Fruit fly (Drosophila melanogaster) whole organism, pupa: ENCODE data around the gene CG11893.

Experiments
- CG12605 ChIP-seq: fragments of 200-800 bp; sonication (Bioruptor generic); IDR thresholded peaks from 2 replicates; pipeline ENCODE4 v1.3.6; 2022; ENCODE audit warnings: missing biosample characterization, missing genetic modification characterization
- CG14655 ChIP-seq: fragments of 200-800 bp; sonication (Bioruptor generic); optimal IDR thresholded peaks from 3 replicates; lab custom pipeline; 2017; ENCODE audit warnings: mild to moderate bottlenecking, missing biosample characterization, missing genetic modification reagents, missing genetic modification characterization
- CG15710 ChIP-seq: fragments of 200-800 bp; sonication (Bioruptor generic); optimal IDR thresholded peaks from 2 replicates; lab custom pipeline; 2018; ENCODE audit warnings: missing biosample characterization, mild to moderate bottlenecking, missing genetic modification characterization, moderate library complexity
- CG32121 ChIP-seq: fragments of 200-800 bp; sonication (Bioruptor generic); IDR thresholded peaks from 2 replicates; pipeline ENCODE4 v1.3.6; 2022; ENCODE audit warnings: missing biosample characterization, missing genetic modification characterization
- CG4496 ChIP-seq: fragments of 200-800 bp; sonication (Bioruptor generic); IDR thresholded peaks from 3 replicates; pipeline ENCODE4 v1.3.6; 2022; ENCODE audit warnings: missing biosample characterization, missing genetic modification characterization
- CG8159 ChIP-seq: fragments of 200-800 bp; sonication (Bioruptor generic); optimal IDR thresholded peaks from 3 replicates; lab custom pipeline; 2018; ENCODE audit warnings: missing biosample characterization, mild to moderate bottlenecking, missing genetic modification characterization, moderate library complexity
- CG8301 ChIP-seq: fragments of 200-800 bp; sonication (Bioruptor generic); optimal IDR thresholded peaks from 2 replicates; lab custom pipeline; 2018; ENCODE audit warnings: missing biosample characterization, mild to moderate bottlenecking, missing genetic modification characterization
- CG9948 ChIP-seq: fragments of 200-800 bp; sonication (Bioruptor generic); optimal IDR thresholded peaks from 2 replicates; lab custom pipeline; 2018; ENCODE audit warnings: missing biosample characterization, mild to moderate bottlenecking, missing genetic modification characterization, moderate library complexity
- D1 ChIP-seq: fragments of 200-800 bp; sonication (Bioruptor generic); optimal IDR thresholded peaks from 2 replicates; lab custom pipeline; 2018; ENCODE audit warnings: missing biosample characterization, mild to moderate bottlenecking, missing genetic modification characterization, moderate library complexity
- Pif1B ChIP-seq: fragments of 200-800 bp; sonication (Bioruptor generic); optimal IDR thresholded peaks from 3 replicates; lab custom pipeline; 2016; ENCODE audit warnings: missing biosample characterization, missing genetic modification characterization
- Snoo ChIP-seq: fragments of 200-800 bp; sonication (Bioruptor generic); optimal IDR thresholded peaks from 3 replicates; lab custom pipeline; 2017; ENCODE audit warnings: missing biosample characterization, mild to moderate bottlenecking, missing genetic modification characterization, inconsistent platforms
- gl ChIP-seq: fragments of 200-800 bp; sonication (Bioruptor generic); optimal IDR thresholded peaks from 2 replicates; lab custom pipeline; 2018; ENCODE audit warnings: missing biosample characterization, mild to moderate bottlenecking, missing genetic modification characterization
- rn ChIP-seq: fragments of 200-800 bp; sonication (Bioruptor generic); IDR thresholded peaks from 2 replicates; pipeline ENCODE4 v1.3.6; 2022; ENCODE audit warnings: missing biosample characterization, missing genetic modification characterization

- no peak for TF ChIP-seq CG8301 (tag; lab: Kevin White, UChicago)
- TF ChIP-seq CG15710 = no peak
- no peak for TF ChIP-seq CG32121
- TF ChIP-seq CG14655 (GFP tag; lab: Kevin White, UChicago) = no peak
- no peak for TF ChIP-seq Snoo (tag; lab: Kevin White, UChicago)
- TF ChIP-seq D1 (tag; lab: Kevin White, UChicago) = no peak
- TF ChIP-seq rn = no peak
- no peak for TF ChIP-seq CG4496 (GFP tag; lab: Robert Waterston, UW)
- no peak for TF ChIP-seq CG8159
- TF ChIP-seq gl (tag; lab: Kevin White, UChicago) = no peak
- TF ChIP-seq CG9948 (tag; lab: Kevin White, UChicago) = no peak
- no peak for TF ChIP-seq CG12605 (GFP tag; lab: Robert Waterston, UW)
- no peak for TF ChIP-seq Pif1B (GFP tag; lab: Kevin White, UChicago)
Measured at dm6 chr3R:25299507-25299964, 9.8 kb downstream of the CG11893 start, which contains the start of gene CG31288.
